Fruit fly (Drosophila melanogaster): ENCODE results near the gene Jon99Ci.

dm6 chr3R:29876733-29877193, 49.2 kb downstream of the Jon99Ci start, which contains the start of gene CG31038:
- TF ChIP-seq ovo (GFP tag; optimal IDR thresholded peaks at IDR 0.05) = no peak
- peak; percentile 96 for TF ChIP-seq tj (GFP tag; optimal IDR thresholded peaks at IDR 0.05)
- peak; percentile 61 to 74 for TF ChIP-seq cnc (optimal IDR thresholded peaks at IDR 0.05)
